Worm (Caenorhabditis elegans) whole organism, mixed stage, embryonic: Measurements from ENCODE around the gene pqn-82.

Experiments used
- M03D4.4 ChIP-seq: sonication (generic microtip); optimal IDR thresholded peaks from 2 replicates; lab custom pipeline; 2017; ENCODE audit warnings: mild to moderate bottlenecking, missing genetic modification characterization, missing compliant biosample characterization
- bed-3 ChIP-seq: fragments of 200-800 bp; sonication (Bioruptor generic); optimal IDR thresholded peaks from 3 replicates; lab custom pipeline; 2018; ENCODE audit warnings: mild to moderate bottlenecking, missing genetic modification characterization, moderate library complexity, missing compliant biosample characterization
- blmp-1 ChIP-seq: fragments of 150-350 bp; optimal IDR thresholded peaks from 2 replicates; lab custom pipeline; 2014; ENCODE audit warnings: missing biosample characterization, missing genetic modification characterization
- ceh-39 ChIP-seq: fragments of 150-350 bp; optimal IDR thresholded peaks from 2 replicates; lab custom pipeline; 2014; ENCODE audit warnings: missing biosample characterization, missing genetic modification characterization
- ceh-43 ChIP-seq: fragments of 200-800 bp; sonication (Bioruptor generic); optimal IDR thresholded peaks from 2 replicates; lab custom pipeline; 2018; ENCODE audit warnings: mild to moderate bottlenecking, missing genetic modification characterization, moderate library complexity, missing compliant biosample characterization
- ceh-83 ChIP-seq: fragments of 200-800 bp; sonication (Bioruptor generic); optimal IDR thresholded peaks from 2 replicates; lab custom pipeline; 2018; ENCODE audit warnings: mild to moderate bottlenecking, missing genetic modification characterization, missing compliant biosample characterization
- ces-1 ChIP-seq: fragments of 150-350 bp; optimal IDR thresholded peaks from 2 replicates; lab custom pipeline; 2014; ENCODE audit warnings: missing biosample characterization, missing genetic modification reagents, missing genetic modification characterization
- cnd-1 ChIP-seq: fragments of 200-800 bp; sonication (Bioruptor generic); optimal IDR thresholded peaks from 2 replicates; lab custom pipeline; 2018; ENCODE audit warnings: mild to moderate bottlenecking, missing genetic modification characterization, missing compliant biosample characterization
- drap-1 ChIP-seq: fragments of 200-800 bp; sonication (Bioruptor generic); optimal IDR thresholded peaks from 3 replicates; lab custom pipeline; 2018; ENCODE audit warnings: mild to moderate bottlenecking, missing genetic modification characterization, missing compliant biosample characterization
- elt-1 ChIP-seq: sonication (generic microtip); optimal IDR thresholded peaks from 2 replicates; lab custom pipeline; 2017; ENCODE audit warnings: missing genetic modification characterization, mild to moderate bottlenecking, missing compliant biosample characterization, antibody characterized with exemption, moderate library complexity, borderline replicate concordance; ENCODE audit not compliant: insufficient read depth
- elt-3 ChIP-seq: fragments of 150-350 bp; optimal IDR thresholded peaks from 2 replicates; lab custom pipeline; 2014; ENCODE audit warnings: missing biosample characterization, missing genetic modification characterization
- flh-1 ChIP-seq: fragments of 200-800 bp; sonication (Bioruptor generic); optimal IDR thresholded peaks from 2 replicates; lab custom pipeline; 2018; ENCODE audit warnings: mild to moderate bottlenecking, missing genetic modification characterization, moderate library complexity, missing compliant biosample characterization
- ham-2 ChIP-seq: fragments of 200-800 bp; sonication (Bioruptor generic); optimal IDR thresholded peaks from 2 replicates; lab custom pipeline; 2018; ENCODE audit warnings: mild to moderate bottlenecking, missing genetic modification characterization, missing compliant biosample characterization
- hlh-1 ChIP-seq: fragments of 150-350 bp; optimal IDR thresholded peaks from 2 replicates; lab custom pipeline; 2014; ENCODE audit warnings: missing biosample characterization, missing genetic modification reagents, missing genetic modification characterization
- lin-13 ChIP-seq: fragments of 150-350 bp; optimal IDR thresholded peaks from 2 replicates; lab custom pipeline; 2014; ENCODE audit warnings: missing biosample characterization, missing genetic modification characterization
- lin-32 ChIP-seq: fragments of 200-800 bp; sonication (Bioruptor generic); optimal IDR thresholded peaks from 2 replicates; lab custom pipeline; 2018; ENCODE audit warnings: mild to moderate bottlenecking, missing genetic modification characterization, missing compliant biosample characterization
- lsy-2 ChIP-seq: fragments of 150-350 bp; optimal IDR thresholded peaks from 2 replicates; lab custom pipeline; 2014; ENCODE audit warnings: missing biosample characterization, missing genetic modification characterization
- mab-5 ChIP-seq: fragments of 150-350 bp; optimal IDR thresholded peaks from 2 replicates; lab custom pipeline; 2014; ENCODE audit warnings: missing biosample characterization, missing genetic modification characterization
- mep-1 ChIP-seq: fragments of 150-350 bp; optimal IDR thresholded peaks from 2 replicates; lab custom pipeline; 2017; ENCODE audit warnings: missing biosample characterization, missing genetic modification reagents, missing genetic modification characterization, inconsistent platforms
- mls-2 ChIP-seq: sonication (generic microtip); optimal IDR thresholded peaks from 2 replicates; lab custom pipeline; 2016; ENCODE audit warnings: mild to moderate bottlenecking, missing genetic modification characterization, moderate library complexity, missing compliant biosample characterization
- nhr-12 ChIP-seq: fragments of 150-350 bp; optimal IDR thresholded peaks from 2 replicates; lab custom pipeline; 2014; ENCODE audit warnings: missing biosample characterization, missing genetic modification characterization
- nhr-2 ChIP-seq: fragments of 150-350 bp; optimal IDR thresholded peaks from 2 replicates; lab custom pipeline; 2014; ENCODE audit warnings: missing biosample characterization, missing genetic modification characterization
- nhr-237 ChIP-seq: fragments of 150-350 bp; optimal IDR thresholded peaks from 2 replicates; lab custom pipeline; 2014; ENCODE audit warnings: missing biosample characterization, missing genetic modification characterization
- nhr-28 ChIP-seq: fragments of 150-350 bp; optimal IDR thresholded peaks from 2 replicates; lab custom pipeline; 2014; ENCODE audit warnings: missing biosample characterization, missing genetic modification characterization
- nhr-76 ChIP-seq: sonication (generic microtip); optimal IDR thresholded peaks from 2 replicates; lab custom pipeline; 2017; ENCODE audit warnings: missing biosample characterization, missing genetic modification characterization
- pha-4 ChIP-seq: fragments of 150-350 bp; optimal IDR thresholded peaks from 2 replicates; lab custom pipeline; 2018; ENCODE audit warnings: missing biosample characterization, missing genetic modification reagents, missing genetic modification characterization
- sem-2 ChIP-seq: fragments of 200-800 bp; sonication (Bioruptor generic); optimal IDR thresholded peaks from 2 replicates; lab custom pipeline; 2018; ENCODE audit warnings: mild to moderate bottlenecking, missing genetic modification characterization, missing compliant biosample characterization
- snpc-4 ChIP-seq: fragments of 150-350 bp; optimal IDR thresholded peaks from 2 replicates; lab custom pipeline; 2014; ENCODE audit warnings: missing biosample characterization, missing genetic modification characterization
- sptf-1 ChIP-seq: sonication (generic microtip); optimal IDR thresholded peaks from 2 replicates; lab custom pipeline; 2017; ENCODE audit warnings: mild to moderate bottlenecking, missing genetic modification characterization, moderate library complexity, missing compliant biosample characterization
- tbx-8 ChIP-seq: fragments of 200-800 bp; sonication (Bioruptor generic); optimal IDR thresholded peaks from 2 replicates; lab custom pipeline; 2018; ENCODE audit warnings: mild to moderate bottlenecking, missing genetic modification characterization, moderate library complexity, missing compliant biosample characterization
- unc-120 ChIP-seq: sonication (generic microtip); optimal IDR thresholded peaks from 2 replicates; lab custom pipeline; 2017; ENCODE audit warnings: missing genetic modification characterization, missing compliant biosample characterization; ENCODE audit not compliant: poor library complexity, severe bottlenecking
- unc-39 ChIP-seq: fragments of 150-350 bp; optimal IDR thresholded peaks from 2 replicates; lab custom pipeline; 2014; ENCODE audit warnings: missing biosample characterization, missing genetic modification characterization
- unc-62 ChIP-seq: fragments of 150-350 bp; optimal IDR thresholded peaks from 2 replicates; lab custom pipeline; 2014; ENCODE audit warnings: missing biosample characterization, missing genetic modification reagents, missing genetic modification characterization
- zip-8 ChIP-seq: fragments of 150-350 bp; optimal IDR thresholded peaks from 2 replicates; lab custom pipeline; 2014; ENCODE audit warnings: missing biosample characterization, missing genetic modification characterization
- ztf-11 ChIP-seq: fragments of 150-350 bp; optimal IDR thresholded peaks from 2 replicates; lab custom pipeline; 2014; ENCODE audit warnings: missing biosample characterization, missing genetic modification characterization

pqn-82 gene

ce11 chrIII:1856679-1857078 lies 7.8 kb downstream of the pqn-82 start:
- TF ChIP-seq elt-3 (tag; lab: Kevin White, UChicago) (no peak), tbx-8 (GFP tag; lab: Kevin White, UChicago) (no peak)
- TF ChIP-seq, all 35 proteins: peak for 0

DNA sequence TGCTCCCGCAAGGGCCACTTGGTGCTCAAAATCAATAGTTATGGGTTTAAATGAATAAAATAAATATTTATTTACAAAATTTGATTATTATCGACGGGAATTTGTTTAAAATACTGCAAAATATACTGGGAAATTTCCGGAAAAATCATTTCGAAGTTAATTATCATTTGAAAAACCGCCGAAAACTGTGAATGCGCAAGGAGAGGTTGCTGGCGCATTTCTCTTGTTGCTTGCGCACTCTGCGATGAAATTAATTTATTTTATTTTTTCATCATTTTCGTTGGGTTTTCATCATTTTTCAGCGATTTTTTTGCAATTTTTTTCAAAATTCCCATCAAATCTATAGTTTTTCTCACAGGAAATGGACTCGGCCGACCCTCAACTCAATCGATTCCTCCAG lies 10.7 kb downstream of the pqn-82 start, which contains the start of gene ddp-1:
Gene ddp-1, plus strand, starts transcription at position 357 of the 400 bp plus-strand sequence.
- TF ChIP-seq hlh-1 (peak; percentile 25), lsy-2 (tag; lab: Kevin White, UChicago) (peak; percentile 84), lin-13 (tag; lab: Kevin White, UChicago) (peak; percentile 99), M03D4.4 (tag; lab: Kevin White, UChicago) (peak; percentile 86), pha-4 (tag; lab: Kevin White, UChicago) (peak; percentile 83), ceh-43 (GFP tag; lab: Kevin White, UChicago) (peak; percentile 85), ztf-11 (peak; percentile 47), elt-3 (tag; lab: Kevin White, UChicago) (no peak), nhr-237 (peak; percentile 70), lin-32 (peak; percentile 59), nhr-76 (tag; lab: Kevin White, UChicago) (no peak), nhr-12 (no peak), ceh-83 (GFP tag; lab: Kevin White, UChicago) (peak; percentile 83), blmp-1 (tag; lab: Kevin White, UChicago) (no peak), snpc-4 (tag; lab: Kevin White, UChicago) (no peak), unc-120 (tag; lab: Kevin White, UChicago) (peak; percentile 67), mep-1 (peak; percentile 97), unc-39 (no peak), unc-62 (GFP tag; lab: Kevin White, UChicago) (peak; percentile 6), ces-1 (peak; percentile 88), sem-2 (GFP tag; lab: Kevin White, UChicago) (peak; percentile 21), mab-5 (peak; percentile 16), ceh-39 (tag; lab: Kevin White, UChicago) (peak; percentile 73), bed-3 (GFP tag; lab: Kevin White, UChicago) (peak; percentile 71), tbx-8 (GFP tag; lab: Kevin White, UChicago) (peak; percentile 52), cnd-1 (tag; lab: Kevin White, UChicago) (peak; percentile 87), flh-1 (GFP tag; lab: Kevin White, UChicago) (peak; percentile 54), zip-8 (tag; lab: Kevin White, UChicago) (no peak), nhr-28 (tag; lab: Kevin White, UChicago) (no peak), drap-1 (peak; percentile 83), nhr-2 (tag; lab: Kevin White, UChicago) (peak; percentile 2), sptf-1 (peak; percentile 95), mls-2 (tag; lab: Kevin White, UChicago) (peak; percentile 89), ham-2 (GFP tag; lab: Kevin White, UChicago) (peak; percentile 30), elt-1 (tag; lab: Kevin White, UChicago) (no peak)

DNA sequence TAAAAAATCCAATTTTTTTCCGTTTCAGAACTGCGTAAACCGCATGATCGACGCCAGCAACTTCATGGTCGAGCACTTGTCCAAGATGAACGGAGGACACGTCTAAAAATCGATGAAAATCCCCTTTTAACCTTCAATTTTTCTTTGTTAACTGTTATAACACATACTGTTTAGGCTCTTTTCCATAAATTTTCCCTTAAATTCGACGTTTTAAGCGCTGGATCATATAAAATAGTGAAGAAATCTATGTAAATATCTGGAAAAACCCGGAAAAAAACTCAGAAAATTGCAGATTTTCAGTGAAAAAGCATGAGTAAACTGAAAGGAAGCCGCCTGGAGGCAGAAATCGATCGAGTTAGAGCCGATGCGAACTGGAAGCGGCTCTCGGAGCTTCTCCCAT lies 11.3 kb downstream of the pqn-82 start, which contains the start of gene ttc-7:
Gene ttc-7, plus strand, starts transcription at position 301 of the 400 bp plus-strand sequence.
- TF ChIP-seq nhr-28 (tag; lab: Kevin White, UChicago) (no peak), ham-2 (GFP tag; lab: Kevin White, UChicago) (no peak), zip-8 (tag; lab: Kevin White, UChicago) (no peak), ceh-39 (tag; lab: Kevin White, UChicago) (no peak), ceh-43 (GFP tag; lab: Kevin White, UChicago) (no peak), elt-1 (tag; lab: Kevin White, UChicago) (no peak), lin-32 (no peak), nhr-76 (tag; lab: Kevin White, UChicago) (no peak), lin-13 (tag; lab: Kevin White, UChicago) (no peak), drap-1 (no peak), ztf-11 (no peak), mls-2 (tag; lab: Kevin White, UChicago) (no peak), elt-3 (tag; lab: Kevin White, UChicago) (no peak), nhr-12 (no peak), unc-120 (tag; lab: Kevin White, UChicago) (no peak), nhr-2 (tag; lab: Kevin White, UChicago) (no peak), pha-4 (tag; lab: Kevin White, UChicago) (no peak)
